Worm (Caenorhabditis elegans) whole organism, L1 larva: Measurements from ENCODE around the gene C02H6.3.

Experiments used
- aly-2 ChIP-seq: fragments of 150-350 bp; optimal IDR thresholded peaks from 2 replicates; lab custom pipeline; 2014; ENCODE audit warnings: missing biosample characterization, missing genetic modification characterization
- ces-1 ChIP-seq: fragments of 150-350 bp; optimal IDR thresholded peaks from 2 replicates; lab custom pipeline; 2014; ENCODE audit warnings: missing biosample characterization, missing genetic modification reagents, missing genetic modification characterization
- egl-27 ChIP-seq, 2 experiments: fragments of 150-350 bp in 1 of 2; sonication (generic microtip); optimal IDR thresholded peaks; 3 replicates each; lab custom pipeline; 2017 to 2018; ENCODE audit warnings: missing biosample characterization in 2 of 2, missing genetic modification characterization in 2 of 2, missing genetic modification reagents in 2 of 2
- fkh-10 ChIP-seq: sonication (generic microtip); optimal IDR thresholded peaks from 2 replicates; lab custom pipeline; 2017; ENCODE audit warnings: missing biosample characterization, missing genetic modification reagents, missing genetic modification characterization
- lin-15B ChIP-seq: fragments of 150-350 bp; sonication (generic microtip); optimal IDR thresholded peaks from 3 replicates; lab custom pipeline; 2014; ENCODE audit warnings: missing biosample characterization, missing genetic modification characterization
- lin-39 ChIP-seq: fragments of 150-350 bp; optimal IDR thresholded peaks from 2 replicates; lab custom pipeline; 2014; ENCODE audit warnings: missing biosample characterization, missing genetic modification reagents, missing genetic modification characterization
- nhr-11 ChIP-seq: fragments of 150-350 bp; optimal IDR thresholded peaks from 2 replicates; lab custom pipeline; 2014; ENCODE audit warnings: missing biosample characterization, missing genetic modification characterization
- nhr-12 ChIP-seq: sonication (generic microtip); optimal IDR thresholded peaks from 2 replicates; lab custom pipeline; 2017; ENCODE audit warnings: missing biosample characterization, missing genetic modification characterization
- nhr-19 ChIP-seq: fragments of 200-800 bp; sonication (Bioruptor generic); conservative IDR thresholded peaks from 2 replicates; pipeline ENCODE4 v1.3.6; 2022; ENCODE audit warnings: missing genetic modification characterization, missing compliant biosample characterization
- nhr-237 ChIP-seq: fragments of 150-350 bp; optimal IDR thresholded peaks from 2 replicates; lab custom pipeline; 2014; ENCODE audit warnings: missing biosample characterization, missing genetic modification characterization
- snpc-4 ChIP-seq: fragments of 150-350 bp; optimal IDR thresholded peaks from 2 replicates; lab custom pipeline; 2014; ENCODE audit warnings: missing biosample characterization, missing genetic modification characterization
- unc-30 ChIP-seq: sonication (generic microtip); optimal IDR thresholded peaks from 2 replicates; lab custom pipeline; 2017; ENCODE audit warnings: missing biosample characterization, missing genetic modification characterization
- zag-1 ChIP-seq: fragments of 150-350 bp; optimal IDR thresholded peaks from 2 replicates; lab custom pipeline; 2014; ENCODE audit warnings: missing biosample characterization, missing genetic modification characterization
- ztf-11 ChIP-seq, 2 experiments: sonication (generic microtip); optimal IDR thresholded peaks; 2 replicates each; lab custom pipeline; 2016 to 2017; ENCODE audit warnings: missing genetic modification characterization in 2 of 2, missing biosample characterization in 1 of 2, missing compliant biosample characterization in 1 of 2

DNA sequence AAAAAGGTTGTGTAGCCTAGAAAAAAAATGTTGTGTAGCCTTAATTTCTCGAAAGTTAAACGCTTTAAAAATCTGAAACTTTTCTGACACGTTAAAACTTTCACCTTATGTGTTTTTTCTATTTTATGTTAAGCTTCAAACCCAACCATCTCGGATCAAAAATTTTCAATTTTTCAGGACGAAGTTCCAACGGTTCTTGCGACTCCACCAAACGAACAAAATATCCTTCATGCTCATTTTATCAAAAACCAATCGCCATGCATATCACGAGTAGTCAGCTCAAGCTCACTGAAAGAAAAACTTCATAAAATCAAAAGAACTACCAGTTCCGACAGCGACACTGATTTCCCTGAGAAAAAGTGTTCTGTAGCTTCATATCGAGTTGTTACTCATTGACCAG, 48.9 kb upstream of the C02H6.3 start:
- TF ChIP-seq snpc-4 (tag; lab: Kevin White, UChicago) = no peak
- no peak for TF ChIP-seq nhr-12 (tag; lab: Kevin White, UChicago)
- TF ChIP-seq aly-2 = no peak
- TF ChIP-seq unc-30 (tag; lab: Kevin White, UChicago) = no peak
- TF ChIP-seq nhr-19 (GFP tag; lab: Robert Waterston, UW) = no peak
- TF ChIP-seq zag-1 (tag; lab: Kevin White, UChicago) = no peak
- TF ChIP-seq ces-1 (GFP tag; lab: Kevin White, UChicago) = no peak
- TF ChIP-seq fkh-10 (GFP tag; lab: Kevin White, UChicago) = no peak
- no peak for TF ChIP-seq lin-39 (tag; lab: Kevin White, UChicago)
- TF ChIP-seq ztf-11 (tag; optimal IDR thresholded peaks at IDR 0.05; lab: Kevin White, UChicago) = no peak
- TF ChIP-seq nhr-237 (tag; lab: Kevin White, UChicago) = no peak
- TF ChIP-seq nhr-11 (tag; lab: Kevin White, UChicago) = no peak
- no peak for TF ChIP-seq egl-27 (tag; optimal IDR thresholded peaks at IDR 0.05; lab: Kevin White, UChicago)
- TF ChIP-seq lin-15B (tag; lab: Kevin White, UChicago) = no peak
